Worm (Caenorhabditis elegans) whole organism, L3 larva: ENCODE data around the gene H25K10.4.

Experiments
- R02D3.7 ChIP-seq: fragments of 150-350 bp; optimal IDR thresholded peaks from 2 replicates; lab custom pipeline; 2014; ENCODE audit warnings: missing biosample characterization, missing genetic modification characterization
- aly-2 ChIP-seq: fragments of 150-350 bp; optimal IDR thresholded peaks from 2 replicates; lab custom pipeline; 2014; ENCODE audit warnings: missing biosample characterization, missing genetic modification characterization
- ama-1 ChIP-seq: fragments of 150-350 bp; optimal IDR thresholded peaks from 2 replicates; lab custom pipeline; 2018
- ceh-16 ChIP-seq: sonication (generic microtip); optimal IDR thresholded peaks from 2 replicates; lab custom pipeline; 2017; ENCODE audit warnings: missing biosample characterization, missing genetic modification characterization
- ceh-28 ChIP-seq: fragments of 150-350 bp; optimal IDR thresholded peaks from 2 replicates; lab custom pipeline; 2014; ENCODE audit warnings: missing biosample characterization, missing genetic modification reagents, missing genetic modification characterization
- ceh-82 ChIP-seq: fragments of 150-350 bp; optimal IDR thresholded peaks from 2 replicates; lab custom pipeline; 2014; ENCODE audit warnings: missing biosample characterization, missing genetic modification characterization
- daf-12 ChIP-seq: fragments of 150-350 bp; optimal IDR thresholded peaks from 2 replicates; lab custom pipeline; 2014; ENCODE audit warnings: missing biosample characterization, missing genetic modification reagents, missing genetic modification characterization
- egl-27 ChIP-seq: sonication (generic microtip); optimal IDR thresholded peaks from 4 replicates; lab custom pipeline; 2017; ENCODE audit warnings: missing biosample characterization, missing genetic modification reagents, missing genetic modification characterization
- elt-1 ChIP-seq: fragments of 150-350 bp; optimal IDR thresholded peaks from 2 replicates; lab custom pipeline; 2014; ENCODE audit warnings: missing biosample characterization, missing genetic modification characterization
- elt-3 ChIP-seq, 3 experiments: fragments of 150-350 bp in 1 of 3; sonication (generic microtip) in 2 of 3; optimal IDR thresholded peaks; 2 replicates in 2 of 3; 4 replicates in 1 of 3; lab custom pipeline; 2014 to 2017; ENCODE audit warnings: missing biosample characterization in 3 of 3, missing genetic modification characterization in 3 of 3
- fkh-2 ChIP-seq: fragments of 150-350 bp; optimal IDR thresholded peaks from 2 replicates; lab custom pipeline; 2014; ENCODE audit warnings: missing biosample characterization, missing genetic modification reagents, missing genetic modification characterization
- fos-1 ChIP-seq: fragments of 150-350 bp; optimal IDR thresholded peaks from 2 replicates; lab custom pipeline; 2014; ENCODE audit warnings: missing biosample characterization, missing genetic modification characterization
- hmg-11 ChIP-seq: sonication (generic microtip); optimal IDR thresholded peaks from 2 replicates; lab custom pipeline; 2016; ENCODE audit warnings: missing genetic modification characterization, missing compliant biosample characterization
- jun-1 ChIP-seq: fragments of 150-350 bp; optimal IDR thresholded peaks from 2 replicates; lab custom pipeline; 2014; ENCODE audit warnings: missing biosample characterization, missing genetic modification reagents, missing genetic modification characterization
- lin-15B ChIP-seq: fragments of 150-350 bp; optimal IDR thresholded peaks from 2 replicates; lab custom pipeline; 2014; ENCODE audit warnings: missing biosample characterization, missing genetic modification characterization
- lin-39 ChIP-seq: fragments of 150-350 bp; optimal IDR thresholded peaks from 2 replicates; lab custom pipeline; 2018; ENCODE audit warnings: missing biosample characterization, missing genetic modification reagents, missing genetic modification characterization
- lsy-12 ChIP-seq: sonication (generic microtip); optimal IDR thresholded peaks from 2 replicates; lab custom pipeline; 2016; ENCODE audit warnings: mild to moderate bottlenecking, missing genetic modification characterization, missing compliant biosample characterization
- mdl-1 ChIP-seq: fragments of 150-350 bp; optimal IDR thresholded peaks from 2 replicates; lab custom pipeline; 2014; ENCODE audit warnings: missing biosample characterization, missing genetic modification characterization
- nfya-1 ChIP-seq: sonication (generic microtip); optimal IDR thresholded peaks from 2 replicates; lab custom pipeline; 2017; ENCODE audit warnings: missing genetic modification characterization, mild to moderate bottlenecking, missing compliant biosample characterization, antibody characterized with exemption, moderate library complexity; ENCODE audit not compliant: insufficient read depth
- nhr-11 ChIP-seq: fragments of 150-350 bp; optimal IDR thresholded peaks from 2 replicates; lab custom pipeline; 2014; ENCODE audit warnings: missing biosample characterization, missing genetic modification characterization
- nhr-12 ChIP-seq: fragments of 150-350 bp; optimal IDR thresholded peaks from 2 replicates; lab custom pipeline; 2014; ENCODE audit warnings: missing biosample characterization, missing genetic modification characterization
- nhr-28 ChIP-seq: fragments of 150-350 bp; optimal IDR thresholded peaks from 2 replicates; lab custom pipeline; 2014; ENCODE audit warnings: missing biosample characterization, missing genetic modification characterization
- nhr-43 ChIP-seq: sonication (generic microtip); optimal IDR thresholded peaks from 2 replicates; lab custom pipeline; 2016; ENCODE audit warnings: mild to moderate bottlenecking, missing genetic modification characterization, missing compliant biosample characterization; ENCODE audit not compliant: poor library complexity, severe bottlenecking
- sea-2 ChIP-seq: fragments of 150-350 bp; sonication (generic microtip); optimal IDR thresholded peaks from 4 replicates; lab custom pipeline; 2014; ENCODE audit warnings: missing biosample characterization, missing genetic modification reagents, missing genetic modification characterization
- skn-1 ChIP-seq: fragments of 150-350 bp; optimal IDR thresholded peaks from 2 replicates; lab custom pipeline; 2014; ENCODE audit warnings: missing biosample characterization, missing genetic modification characterization
- snpc-4 ChIP-seq: fragments of 150-350 bp; optimal IDR thresholded peaks from 2 replicates; lab custom pipeline; 2014; ENCODE audit warnings: missing biosample characterization, missing genetic modification characterization
- tbx-2 ChIP-seq: sonication (generic microtip); optimal IDR thresholded peaks from 2 replicates; lab custom pipeline; 2016; ENCODE audit warnings: mild to moderate bottlenecking, missing genetic modification characterization, missing compliant biosample characterization
- unc-39 ChIP-seq: sonication (generic microtip); optimal IDR thresholded peaks from 4 replicates; lab custom pipeline; 2017; ENCODE audit warnings: missing biosample characterization, missing genetic modification characterization
- unc-62 ChIP-seq: fragments of 150-350 bp; sonication (generic microtip); optimal IDR thresholded peaks from 4 replicates; lab custom pipeline; 2014; ENCODE audit warnings: missing biosample characterization, missing genetic modification reagents, missing genetic modification characterization
- zag-1 ChIP-seq: fragments of 150-350 bp; optimal IDR thresholded peaks from 2 replicates; lab custom pipeline; 2014; ENCODE audit warnings: missing biosample characterization, missing genetic modification characterization
- ztf-11 ChIP-seq: fragments of 150-350 bp; optimal IDR thresholded peaks from 2 replicates; lab custom pipeline; 2014; ENCODE audit warnings: missing biosample characterization, missing genetic modification characterization
- ztf-4 ChIP-seq: fragments of 150-350 bp; optimal IDR thresholded peaks from 2 replicates; lab custom pipeline; 2014; ENCODE audit warnings: missing biosample characterization, missing genetic modification characterization

H25K10.4 gene

DNA sequence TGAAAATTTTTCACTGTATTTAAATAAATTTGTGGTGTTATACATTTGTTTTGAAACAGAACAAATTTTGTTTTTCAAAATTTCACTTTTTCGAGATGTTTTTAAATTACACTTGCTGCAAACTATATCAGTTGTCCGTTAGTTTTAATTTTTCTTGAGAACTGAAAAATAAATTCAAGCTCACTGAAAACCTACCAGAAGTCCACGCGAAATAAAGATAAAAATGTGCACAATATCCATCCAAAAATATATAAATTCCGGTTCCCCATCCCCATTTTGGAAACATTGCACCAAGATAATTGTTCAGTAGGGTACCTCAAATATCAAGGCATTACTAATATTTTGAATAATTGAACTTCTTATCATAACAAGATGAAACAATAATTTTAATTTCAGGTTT lies 5.2 kb upstream of the H25K10.4 start:
- TF ChIP-seq unc-39 (tag; lab: Kevin White, UChicago) = no peak
- no peak for TF ChIP-seq hmg-11
- TF ChIP-seq ceh-82 (tag; lab: Kevin White, UChicago) = no peak
- TF ChIP-seq unc-62 (GFP tag; lab: Kevin White, UChicago) = no peak
- TF ChIP-seq fos-1 (tag; lab: Kevin White, UChicago) = no peak
- TF ChIP-seq nhr-28 (tag; lab: Kevin White, UChicago) = no peak
- TF ChIP-seq nhr-12 (tag; lab: Kevin White, UChicago) = no peak

DNA sequence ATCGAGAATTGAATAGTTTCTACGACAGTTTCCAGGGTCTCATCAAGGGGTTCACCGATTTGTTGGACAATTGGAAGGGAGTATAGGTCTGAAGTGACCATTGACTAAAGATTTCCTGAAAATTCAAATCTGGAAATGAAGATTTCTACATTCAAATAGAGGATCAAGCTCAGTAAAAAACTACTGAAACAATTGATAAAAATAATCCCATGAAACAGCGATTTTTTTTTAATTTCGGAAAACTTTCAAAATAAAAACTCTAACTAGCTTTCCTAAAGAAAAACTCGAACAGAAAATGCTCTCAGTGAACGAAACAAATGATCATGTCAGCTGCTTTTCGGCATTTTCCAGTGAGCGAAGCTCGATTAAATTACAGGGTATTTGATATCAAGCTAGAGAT lies 4.3 kb upstream of the H25K10.4 start, which contains the start of gene srv-11:
Gene srv-11 (minus strand): TSS at position 101 of the 400 bp plus-strand sequence.
- no peak for TF ChIP-seq ceh-82 (tag; lab: Kevin White, UChicago)

DNA sequence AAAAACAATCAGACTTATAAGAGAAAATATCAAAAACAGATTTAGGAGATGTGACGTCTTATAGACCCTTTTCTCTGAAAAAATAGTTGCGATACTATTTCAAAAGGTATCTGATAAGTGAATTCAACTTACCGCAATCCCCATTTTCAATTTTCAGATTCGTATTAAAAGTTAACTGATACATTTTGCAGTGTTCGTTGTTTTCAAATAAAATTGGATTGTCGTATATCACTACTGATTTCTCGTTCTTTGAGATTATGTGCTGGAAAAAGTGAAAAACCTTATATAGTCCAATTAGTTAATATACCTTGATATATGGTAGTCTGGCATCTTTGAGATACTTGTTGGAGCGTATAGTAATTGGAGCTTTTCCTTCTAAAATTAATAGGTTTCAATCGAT lies 4.6 kb downstream of the H25K10.4 start:
- TF ChIP-seq nhr-11 (no peak), nhr-43 (tag; lab: Kevin White, UChicago) (no peak), zag-1 (tag; lab: Kevin White, UChicago) (no peak), ceh-16 (no peak), egl-27 (tag; lab: Kevin White, UChicago) (no peak), nhr-12 (tag; lab: Kevin White, UChicago) (no peak)
- TF ChIP-seq, all 47 proteins: peak for 0

DNA sequence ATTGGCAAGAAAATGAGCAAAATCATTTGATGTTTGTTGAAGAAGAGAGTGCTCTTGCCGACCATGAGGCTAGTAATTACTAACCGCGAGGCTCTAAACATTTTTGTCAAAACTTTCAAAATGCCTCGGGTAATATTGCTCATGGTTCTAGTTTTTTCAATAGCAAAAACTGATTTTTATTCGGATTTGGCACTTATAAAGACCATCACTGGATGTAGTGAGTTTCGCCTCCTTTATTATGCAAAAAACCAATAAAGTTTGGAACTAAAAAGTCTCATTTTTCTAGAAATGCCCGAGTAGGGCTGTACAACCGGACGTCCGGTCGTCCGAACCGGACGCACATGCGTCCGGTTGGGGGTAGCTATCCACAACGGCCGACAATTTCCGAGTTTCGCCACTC lies 7.2 kb downstream of the H25K10.4 start, which contains the start of the genes hpa-1 and irld-39:
Gene hpa-1 (minus strand): TSS at position 101 of the 400 bp plus-strand sequence.
Gene irld-39 (plus strand): TSS at position 121 of the 400 bp plus-strand sequence.
- no peak for TF ChIP-seq nfya-1
- no peak for TF ChIP-seq ztf-4 (tag; lab: Kevin White, UChicago)
- no peak for TF ChIP-seq nhr-43 (tag; lab: Kevin White, UChicago)
- TF ChIP-seq fkh-2 (tag; lab: Kevin White, UChicago) = no peak
- TF ChIP-seq ceh-28 (tag; lab: Kevin White, UChicago) = no peak
- TF ChIP-seq lsy-12 (tag; lab: Kevin White, UChicago) = no peak
- no peak for TF ChIP-seq lin-15B (tag; lab: Kevin White, UChicago)
- no peak for TF ChIP-seq elt-1
- no peak for TF ChIP-seq nhr-11
- TF ChIP-seq snpc-4 (tag; lab: Kevin White, UChicago) = no peak

DNA sequence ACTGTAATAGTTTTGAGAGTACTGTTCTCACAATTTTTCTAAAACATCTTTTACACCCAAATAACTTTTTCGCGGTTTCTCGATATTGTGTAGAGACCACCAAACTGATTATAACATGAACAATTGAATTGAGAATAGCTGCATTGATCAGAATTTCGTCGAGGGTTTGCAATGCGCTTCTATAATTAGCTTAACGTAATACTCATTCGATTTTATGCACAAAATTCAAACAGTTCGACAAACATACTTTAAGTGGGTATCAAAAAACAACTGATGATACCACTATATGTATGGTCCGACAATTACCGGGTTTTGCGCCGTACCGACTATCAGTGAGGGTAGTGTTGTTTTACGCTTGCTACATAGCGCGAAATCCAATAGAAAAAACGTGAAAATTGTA lies 11.0 kb downstream of the H25K10.4 start:
- TF ChIP-seq hmg-11 (no peak), jun-1 (no peak), R02D3.7 (tag; lab: Kevin White, UChicago) (no peak), egl-27 (tag; lab: Kevin White, UChicago) (no peak), lin-39 (tag; lab: Kevin White, UChicago) (no peak), ceh-82 (tag; lab: Kevin White, UChicago) (no peak), snpc-4 (tag; lab: Kevin White, UChicago) (no peak), skn-1 (tag; lab: Kevin White, UChicago) (no peak), tbx-2 (no peak), ztf-4 (tag; lab: Kevin White, UChicago) (no peak), nhr-28 (tag; lab: Kevin White, UChicago) (no peak), daf-12 (tag; lab: Kevin White, UChicago) (no peak), fos-1 (tag; lab: Kevin White, UChicago) (no peak), aly-2 (tag; lab: Kevin White, UChicago) (no peak), ama-1 (lab: Kevin White, UChicago) (no peak), elt-3 (tag; optimal IDR thresholded peaks at IDR 0.05; lab: Kevin White, UChicago) (no peak)

DNA sequence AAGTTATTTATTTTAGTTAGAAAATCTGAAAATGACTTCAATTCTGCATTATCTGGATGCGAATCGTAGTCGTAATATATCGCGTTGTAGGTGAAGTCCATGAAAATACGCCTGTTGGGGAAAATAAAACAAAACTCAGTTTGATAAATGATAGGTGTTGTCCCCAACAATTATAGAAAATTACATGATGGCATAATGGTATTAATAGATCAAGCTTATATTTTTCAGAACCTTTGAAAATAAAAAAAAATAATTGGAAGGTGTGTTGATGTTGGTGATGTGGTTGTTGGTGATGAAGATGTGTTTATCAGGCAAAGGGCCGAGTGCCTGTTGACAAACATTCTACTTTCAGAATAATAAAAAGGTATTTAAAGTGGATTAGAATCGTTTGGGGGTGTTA lies 12.7 kb downstream of the H25K10.4 start, which contains the start of gene srw-61:
Gene srw-61 (minus strand): TSS at position 101 of the 400 bp plus-strand sequence.
- no peak for TF ChIP-seq fos-1 (tag; lab: Kevin White, UChicago)
- no peak for TF ChIP-seq tbx-2
- no peak for TF ChIP-seq sea-2 (GFP tag; lab: Kevin White, UChicago)
- no peak for TF ChIP-seq ztf-11
- no peak for TF ChIP-seq skn-1 (tag; lab: Kevin White, UChicago)
- TF ChIP-seq jun-1 = no peak
- TF ChIP-seq fkh-2 (tag; lab: Kevin White, UChicago) = no peak
- no peak for TF ChIP-seq aly-2 (tag; lab: Kevin White, UChicago)
- no peak for TF ChIP-seq nhr-28 (tag; lab: Kevin White, UChicago)
- TF ChIP-seq egl-27 (tag; lab: Kevin White, UChicago) = no peak
- TF ChIP-seq mdl-1 = no peak
